Fruit fly (Drosophila melanogaster): ENCODE measurements around the gene CG3819.

Gene CG3819

dm6 chr3L:18924790-18925189, 2.9 kb upstream of the CG3819 start, which contains the start of gene CG43049:
Gene CG43049 (plus strand): TSS chr3L:18925090.
- no peak for TF ChIP-seq Clk (GFP tag; optimal IDR thresholded peaks at IDR 0.05)
- TF ChIP-seq kay (GFP tag; ENCODE audit: borderline replicate concordance), result peak; percentile 52
- TF ChIP-seq CG33017 (tag; optimal IDR thresholded peaks at IDR 0.05), result no peak

- TF ChIP-seq Hr96 (GFP tag; optimal IDR thresholded peaks at IDR 0.05), result no peak
Measured at dm6 chr3L:18920219-18920618, 1.7 kb downstream of the CG3819 start, which contains the start of gene CG18223. Gene CG18223 (minus strand): TSS chr3L:18920319.

dm6 chr3L:18917281-18917680, 4.6 kb downstream of the CG3819 start, which contains the start of gene CG6839:
Gene CG6839 (plus strand): TSS chr3L:18917581.
- TF ChIP-seq cic (GFP tag; optimal IDR thresholded peaks at IDR 0.05) (peak; percentile 51), CG5204 (GFP tag; optimal IDR thresholded peaks at IDR 0.05) (no peak), Mnt (GFP tag; optimal IDR thresholded peaks at IDR 0.05) (no peak), cnc (optimal IDR thresholded peaks at IDR 0.05) (no peak)

- no peak for TF ChIP-seq toe (GFP tag; optimal IDR thresholded peaks at IDR 0.05)
- no peak for TF ChIP-seq tj (GFP tag; optimal IDR thresholded peaks at IDR 0.05)
- no peak for TF ChIP-seq bab1 (GFP tag; optimal IDR thresholded peaks at IDR 0.05)
- TF ChIP-seq Hr96 (GFP tag; optimal IDR thresholded peaks at IDR 0.05), result no peak
- TF ChIP-seq CG1620 (GFP tag; optimal IDR thresholded peaks at IDR 0.05), result no peak
- TF ChIP-seq CG12768 (GFP tag; optimal IDR thresholded peaks at IDR 0.05), result no peak
- TF ChIP-seq CG7045 (GFP tag; optimal IDR thresholded peaks at IDR 0.05), result no peak
- no peak for TF ChIP-seq CG5204 (GFP tag; optimal IDR thresholded peaks at IDR 0.05)
- TF ChIP-seq Clk (GFP tag; optimal IDR thresholded peaks at IDR 0.05), result no peak
- no peak for TF ChIP-seq Crg-1 (GFP tag; optimal IDR thresholded peaks at IDR 0.05)
- TF ChIP-seq cnc (optimal IDR thresholded peaks at IDR 0.05), result no peak
- no peak for TF ChIP-seq CG14711 (tag; optimal IDR thresholded peaks at IDR 0.05)
- TF ChIP-seq CG33017 (tag; optimal IDR thresholded peaks at IDR 0.05), result no peak
- no peak for TF ChIP-seq CG7101 (tag; optimal IDR thresholded peaks at IDR 0.05)
- no peak for TF ChIP-seq kay (GFP tag; ENCODE audit: borderline replicate concordance)
- no peak for TF ChIP-seq cic (GFP tag; optimal IDR thresholded peaks at IDR 0.05)
Measured at dm6 chr3L:18916466-18916865, 5.4 kb downstream of the CG3819 start.

- TF ChIP-seq CG14711 (tag; optimal IDR thresholded peaks at IDR 0.05) (no peak), CG7045 (GFP tag; optimal IDR thresholded peaks at IDR 0.05) (no peak), ovo (GFP tag; optimal IDR thresholded peaks at IDR 0.05) (no peak), Hr96 (GFP tag; optimal IDR thresholded peaks at IDR 0.05) (no peak), CG5204 (GFP tag; optimal IDR thresholded peaks at IDR 0.05) (no peak), Mnt (GFP tag; optimal IDR thresholded peaks at IDR 0.05) (no peak), CG33017 (tag; optimal IDR thresholded peaks at IDR 0.05) (no peak), CG1620 (GFP tag; optimal IDR thresholded peaks at IDR 0.05) (no peak), CG7101 (tag; optimal IDR thresholded peaks at IDR 0.05) (no peak), CG12768 (GFP tag; optimal IDR thresholded peaks at IDR 0.05) (no peak), bab1 (GFP tag; optimal IDR thresholded peaks at IDR 0.05) (no peak), pad (GFP tag; optimal IDR thresholded peaks at IDR 0.05) (no peak), Crg-1 (GFP tag; optimal IDR thresholded peaks at IDR 0.05) (no peak), kay (GFP tag; ENCODE audit: borderline replicate concordance) (no peak)
Measured at dm6 chr3L:18914100-18914683, 7.7 kb downstream of the CG3819 start, which contains the start of gene COX6AL2. Gene COX6AL2 (minus strand): TSS chr3L:18914150.

- TF ChIP-seq CG7045 (GFP tag; optimal IDR thresholded peaks at IDR 0.05), result no peak
- no peak for TF ChIP-seq cic (GFP tag; optimal IDR thresholded peaks at IDR 0.05)
- no peak for TF ChIP-seq kay (GFP tag; ENCODE audit: borderline replicate concordance)
- no peak for TF ChIP-seq Crg-1 (GFP tag; optimal IDR thresholded peaks at IDR 0.05)
- no peak for TF ChIP-seq bab1 (GFP tag; optimal IDR thresholded peaks at IDR 0.05)
- no peak for TF ChIP-seq tj (GFP tag; optimal IDR thresholded peaks at IDR 0.05)
- no peak for TF ChIP-seq CG12768 (GFP tag; optimal IDR thresholded peaks at IDR 0.05)
- no peak for TF ChIP-seq pad (GFP tag; optimal IDR thresholded peaks at IDR 0.05)
- no peak for TF ChIP-seq toe (GFP tag; optimal IDR thresholded peaks at IDR 0.05)
- no peak for TF ChIP-seq cnc (optimal IDR thresholded peaks at IDR 0.05)
- TF ChIP-seq CG14711 (tag; optimal IDR thresholded peaks at IDR 0.05), result no peak
- TF ChIP-seq ovo (GFP tag; optimal IDR thresholded peaks at IDR 0.05), result no peak
- no peak for TF ChIP-seq Clk (GFP tag; optimal IDR thresholded peaks at IDR 0.05)
- no peak for TF ChIP-seq CG33017 (tag; optimal IDR thresholded peaks at IDR 0.05)
- TF ChIP-seq Hr96 (GFP tag; optimal IDR thresholded peaks at IDR 0.05), result no peak
- no peak for TF ChIP-seq Mnt (GFP tag; optimal IDR thresholded peaks at IDR 0.05)
- no peak for TF ChIP-seq CG11617 (GFP tag; optimal IDR thresholded peaks at IDR 0.05)
Measured at dm6 chr3L:18911082-18911481, 10.8 kb downstream of the CG3819 start, which contains the start of gene Ir75d. Gene Ir75d (minus strand): TSS chr3L:18911182.

dm6 chr3L:18904772-18905601, 16.9 kb downstream of the CG3819 start, which contains the start of the genes CSN1b and Prp6:
Gene CSN1b (minus strand): TSS chr3L:18904930.
Gene Prp6 (plus strand): TSS chr3L:18905372.
- TF ChIP-seq tj (GFP tag; optimal IDR thresholded peaks at IDR 0.05), result peak; percentile 12
- no peak for TF ChIP-seq Clk (GFP tag; optimal IDR thresholded peaks at IDR 0.05)

All from whole organism, adult.